Fruit fly (Drosophila melanogaster) whole organism, embryonic: Measurements from ENCODE around the gene Rab26.

ENCODE experiments used
- CG1024 ChIP-seq: fragments of 200-800 bp; sonication (Bioruptor generic); IDR thresholded peaks from 2 replicates; pipeline ENCODE4 v1.3.6; 2022; ENCODE audit warnings: missing biosample characterization, missing genetic modification characterization
- CG11695 ChIP-seq: fragments of 200-800 bp; sonication (Bioruptor generic); IDR thresholded peaks from 3 replicates; pipeline ENCODE4 v1.3.6; 2022; ENCODE audit warnings: missing biosample characterization, missing genetic modification characterization
- CG1529 ChIP-seq: fragments of 200-800 bp; sonication (Bioruptor generic); optimal IDR thresholded peaks from 3 replicates; lab custom pipeline; 2018; ENCODE audit warnings: missing biosample characterization, missing genetic modification characterization
- CG1602 ChIP-seq: fragments of 200-800 bp; sonication (Bioruptor generic); optimal IDR thresholded peaks from 3 replicates; lab custom pipeline; 2016; ENCODE audit warnings: missing biosample characterization, missing genetic modification characterization
- CG16779 ChIP-seq: fragments of 200-800 bp; sonication (Bioruptor generic); IDR thresholded peaks from 2 replicates; pipeline ENCODE4 v1.3.6; 2022; ENCODE audit warnings: missing biosample characterization, missing genetic modification characterization
- CG18764 ChIP-seq: fragments of 200-800 bp; sonication (Bioruptor generic); optimal IDR thresholded peaks from 3 replicates; lab custom pipeline; 2016; ENCODE audit warnings: missing biosample characterization, missing genetic modification characterization
- CG32767 ChIP-seq: fragments of 200-800 bp; sonication (Bioruptor generic); IDR thresholded peaks from 2 replicates; pipeline ENCODE4 v1.3.6; 2022; ENCODE audit warnings: missing biosample characterization, missing genetic modification characterization
- CG3407 ChIP-seq: fragments of 200-800 bp; sonication (Bioruptor generic); optimal IDR thresholded peaks from 2 replicates; lab custom pipeline; 2018; ENCODE audit warnings: missing biosample characterization, mild to moderate bottlenecking, missing genetic modification characterization
- CG34376 ChIP-seq: fragments of 200-800 bp; sonication (Bioruptor generic); optimal IDR thresholded peaks from 2 replicates; lab custom pipeline; 2018; ENCODE audit warnings: missing biosample characterization, mild to moderate bottlenecking, missing genetic modification characterization
- CG3995 ChIP-seq: fragments of 200-800 bp; sonication (Bioruptor generic); optimal IDR thresholded peaks from 3 replicates; lab custom pipeline; 2016; ENCODE audit warnings: missing biosample characterization, missing genetic modification characterization
- CG4282 ChIP-seq: fragments of 200-800 bp; sonication (Bioruptor generic); optimal IDR thresholded peaks from 2 replicates; lab custom pipeline; 2016; ENCODE audit warnings: missing biosample characterization, missing genetic modification characterization
- CG43689 ChIP-seq: fragments of 200-800 bp; sonication (Bioruptor generic); IDR thresholded peaks from 2 replicates; pipeline ENCODE4 v1.3.6; 2022; ENCODE audit warnings: missing biosample characterization, missing genetic modification characterization
- CG4404 ChIP-seq: fragments of 200-800 bp; sonication (Bioruptor generic); IDR thresholded peaks from 2 replicates; pipeline ENCODE4 v1.3.6; 2022; ENCODE audit warnings: missing biosample characterization, missing genetic modification characterization
- CG4617 ChIP-seq: fragments of 200-800 bp; sonication (Bioruptor generic); optimal IDR thresholded peaks from 3 replicates; lab custom pipeline; 2016; ENCODE audit warnings: missing biosample characterization, missing genetic modification characterization, borderline replicate concordance
- CG8388 ChIP-seq: fragments of 200-800 bp; sonication (Bioruptor generic); optimal IDR thresholded peaks from 2 replicates; lab custom pipeline; 2019; ENCODE audit warnings: missing biosample characterization, mild to moderate bottlenecking, missing genetic modification characterization, moderate library complexity
- D ChIP-seq, 2 experiments: fragments of 200-800 bp in 1 of 2; fragments of >200 bp in 1 of 2; sonication (Bioruptor generic) in 1 of 2; optimal IDR thresholded peaks; 2 replicates in 1 of 2; 3 replicates in 1 of 2; lab custom pipeline; 2017; ENCODE audit warnings: mild to moderate bottlenecking in 1 of 2, missing biosample characterization in 1 of 2, missing genetic modification characterization in 1 of 2, missing genetic modification reagents in 1 of 2
- E2f2 ChIP-seq: fragments of 200-800 bp; sonication (Bioruptor generic); IDR thresholded peaks from 2 replicates; pipeline ENCODE4 v1.3.6; 2022; ENCODE audit warnings: missing biosample characterization, missing genetic modification characterization
- Elba2 ChIP-seq: fragments of 200-800 bp; sonication (Bioruptor generic); optimal IDR thresholded peaks from 3 replicates; lab custom pipeline; 2016; ENCODE audit warnings: missing biosample characterization, missing genetic modification characterization
- HHEX ChIP-seq: fragments of 200-800 bp; sonication (Bioruptor generic); optimal IDR thresholded peaks from 3 replicates; lab custom pipeline; 2017; ENCODE audit warnings: missing biosample characterization, mild to moderate bottlenecking, missing genetic modification characterization, missing genetic modification reagents
- Hsf ChIP-seq: fragments of 200-800 bp; sonication (Bioruptor generic); optimal IDR thresholded peaks from 3 replicates; lab custom pipeline; 2016; ENCODE audit warnings: missing biosample characterization, missing genetic modification characterization
- Meics ChIP-seq: fragments of 200-800 bp; sonication (Bioruptor generic); optimal IDR thresholded peaks from 2 replicates; lab custom pipeline; 2017; ENCODE audit warnings: missing biosample characterization, mild to moderate bottlenecking, missing genetic modification characterization
- Myb ChIP-seq: fragments of 200-800 bp; sonication (Bioruptor generic); optimal IDR thresholded peaks from 2 replicates; lab custom pipeline; 2016; ENCODE audit warnings: missing biosample characterization, missing genetic modification characterization
- Nf-YA ChIP-seq: fragments of 200-800 bp; sonication (Bioruptor generic); IDR thresholded peaks from 2 replicates; pipeline ENCODE4 v1.3.6; 2022; ENCODE audit warnings: missing biosample characterization, missing genetic modification characterization
- Nf-YC ChIP-seq: fragments of 200-800 bp; optimal IDR thresholded peaks from 3 replicates; lab custom pipeline; 2019; ENCODE audit warnings: missing biosample characterization, mild to moderate bottlenecking, missing genetic modification characterization, moderate library complexity
- Ptx1 ChIP-seq: fragments of 200-800 bp; sonication (Bioruptor generic); IDR thresholded peaks from 2 replicates; pipeline ENCODE4 v1.3.6; 2022; ENCODE audit warnings: missing biosample characterization, missing genetic modification characterization
- TFAM ChIP-seq: fragments of 200-800 bp; sonication (Bioruptor generic); optimal IDR thresholded peaks from 2 replicates; lab custom pipeline; 2017; ENCODE audit warnings: missing biosample characterization, missing genetic modification characterization, inconsistent platforms
- Xrp1 ChIP-seq: fragments of 200-800 bp; sonication (Bioruptor generic); IDR thresholded peaks from 2 replicates; pipeline ENCODE4 v1.3.6; 2022; ENCODE audit warnings: missing biosample characterization, missing genetic modification characterization
- bbx ChIP-seq: fragments of 200-800 bp; sonication (Bioruptor generic); IDR thresholded peaks from 2 replicates; pipeline ENCODE4 v1.3.6; 2022; ENCODE audit warnings: missing biosample characterization, missing genetic modification characterization; ENCODE audit not compliant: partially characterized antibody
- emc ChIP-seq: fragments of 200-800 bp; sonication (Bioruptor generic); optimal IDR thresholded peaks from 2 replicates; lab custom pipeline; 2016; ENCODE audit warnings: missing biosample characterization, missing genetic modification characterization
- en ChIP-seq: fragments of 200-800 bp; sonication (Bioruptor generic); optimal IDR thresholded peaks from 2 replicates; lab custom pipeline; 2016; ENCODE audit warnings: missing biosample characterization, missing genetic modification characterization
- fd96Cb ChIP-seq: fragments of 200-800 bp; sonication (Bioruptor generic); optimal IDR thresholded peaks from 2 replicates; lab custom pipeline; 2018; ENCODE audit warnings: missing biosample characterization, mild to moderate bottlenecking, missing genetic modification characterization, moderate library complexity
- gsb ChIP-seq: fragments of 200-800 bp; sonication (Bioruptor generic); IDR thresholded peaks from 2 replicates; pipeline ENCODE4 v1.3.6; 2022; ENCODE audit warnings: missing biosample characterization, missing genetic modification characterization
- gt ChIP-seq: fragments of 200-800 bp; sonication (Bioruptor generic); IDR thresholded peaks from 2 replicates; pipeline ENCODE4 v1.3.6; 2022; ENCODE audit warnings: missing biosample characterization, missing genetic modification characterization
- lmd ChIP-seq: fragments of 200-800 bp; sonication (Bioruptor generic); IDR thresholded peaks from 2 replicates; pipeline ENCODE4 v1.3.6; 2022; ENCODE audit warnings: missing biosample characterization, missing genetic modification characterization
- mirr ChIP-seq: fragments of 200-800 bp; sonication (Bioruptor generic); optimal IDR thresholded peaks from 3 replicates; lab custom pipeline; 2018; ENCODE audit warnings: missing biosample characterization, mild to moderate bottlenecking, missing genetic modification characterization
- nau ChIP-seq: fragments of 200-800 bp; sonication (Bioruptor generic); optimal IDR thresholded peaks from 3 replicates; lab custom pipeline; 2017; ENCODE audit warnings: missing biosample characterization, mild to moderate bottlenecking, missing genetic modification characterization, missing genetic modification reagents
- pfk ChIP-seq: fragments of 200-800 bp; sonication (Bioruptor generic); optimal IDR thresholded peaks from 2 replicates; lab custom pipeline; 2018; ENCODE audit warnings: missing biosample characterization, mild to moderate bottlenecking, missing genetic modification characterization, moderate library complexity
- pita ChIP-seq: fragments of 200-800 bp; sonication (Bioruptor generic); optimal IDR thresholded peaks from 2 replicates; lab custom pipeline; 2017; ENCODE audit warnings: missing biosample characterization, mild to moderate bottlenecking, missing genetic modification characterization
- prd ChIP-seq, 3 experiments: fragments of >200 bp in 2 of 3; fragments of 200-800 bp in 1 of 3; sonication (Bioruptor generic) in 1 of 3; optimal IDR thresholded peaks in 2 of 3; IDR thresholded peaks in 1 of 3; 2 replicates in 2 of 3; 3 replicates in 1 of 3; pipeline versions ENCODE4 v1.3.6 to Lab custom; 2017 to 2022; ENCODE audit warnings: missing biosample characterization in 1 of 3, missing genetic modification characterization in 1 of 3
- ro ChIP-seq: fragments of 200-800 bp; sonication (Bioruptor generic); IDR thresholded peaks from 2 replicates; pipeline ENCODE4 v1.3.6; 2022; ENCODE audit warnings: missing biosample characterization, missing genetic modification characterization
- salm ChIP-seq: fragments of 200-800 bp; sonication (Bioruptor generic); optimal IDR thresholded peaks from 2 replicates; lab custom pipeline; 2018; ENCODE audit warnings: missing biosample characterization, mild to moderate bottlenecking, missing genetic modification characterization
- schlank ChIP-seq: fragments of 200-800 bp; sonication (Bioruptor generic); optimal IDR thresholded peaks from 2 replicates; lab custom pipeline; 2018; ENCODE audit warnings: missing biosample characterization, mild to moderate bottlenecking, missing genetic modification characterization
- scrt ChIP-seq: fragments of 200-800 bp; sonication (Bioruptor generic); optimal IDR thresholded peaks from 2 replicates; lab custom pipeline; 2018; ENCODE audit warnings: missing biosample characterization, mild to moderate bottlenecking, missing genetic modification characterization, moderate library complexity
- sqz ChIP-seq: fragments of 200-800 bp; sonication (Bioruptor generic); optimal IDR thresholded peaks from 3 replicates; lab custom pipeline; 2018; ENCODE audit warnings: missing biosample characterization, mild to moderate bottlenecking, missing genetic modification characterization
- sr ChIP-seq: fragments of 200-800 bp; sonication (Bioruptor generic); IDR thresholded peaks from 3 replicates; pipeline ENCODE4 v1.3.6; 2022; ENCODE audit warnings: missing biosample characterization, missing genetic modification characterization
- tap ChIP-seq: fragments of 200-800 bp; optimal IDR thresholded peaks from 3 replicates; lab custom pipeline; 2019; ENCODE audit warnings: missing biosample characterization, mild to moderate bottlenecking, missing genetic modification characterization, moderate library complexity
- trem ChIP-seq: fragments of 200-800 bp; optimal IDR thresholded peaks from 3 replicates; lab custom pipeline; 2019; ENCODE audit warnings: missing biosample characterization, mild to moderate bottlenecking, missing genetic modification characterization, moderate library complexity
- unc-4 ChIP-seq: fragments of 200-800 bp; sonication (Bioruptor generic); IDR thresholded peaks from 2 replicates; pipeline ENCODE4 v1.3.6; 2022; ENCODE audit warnings: missing biosample characterization, missing genetic modification characterization; ENCODE audit not compliant: partially characterized antibody
- zf30C ChIP-seq: fragments of 200-800 bp; sonication (Bioruptor generic); optimal IDR thresholded peaks from 3 replicates; lab custom pipeline; 2018; ENCODE audit warnings: missing biosample characterization, mild to moderate bottlenecking, missing genetic modification characterization

Rab26 gene

dm6 chr3L:21347197-21347831 lies 28.7 kb downstream of the Rab26 start (continued):
- TF ChIP-seq Nf-YC (tag; lab: Kevin White, UChicago) (no peak), sqz (GFP tag; lab: Kevin White, UChicago) (no peak), schlank (tag; lab: Kevin White, UChicago) (no peak), Meics (GFP tag; lab: Kevin White, UChicago) (peak; percentile 46), pfk (no peak), TFAM (GFP tag; lab: Kevin White, UChicago) (no peak), lmd (GFP tag; lab: Robert Waterston, UW) (0 out of 2 replicates have a peak, but pooled peaks have one; percentile 17), en (no peak), scrt (GFP tag; lab: Kevin White, UChicago) (no peak), CG1529 (no peak), CG8388 (peak; percentile 46), CG43689 (GFP tag; lab: Robert Waterston, UW) (0 out of 2 replicates have a peak, but pooled peaks have one; percentile 12), CG4617 (GFP tag; lab: Kevin White, UChicago) (no peak), E2f2 (no peak), D (optimal IDR thresholded peaks at IDR 0.05; lab: Kevin White, UChicago) (no peak), D (GFP tag; optimal IDR thresholded peaks at IDR 0.05; lab: Kevin White, UChicago) (peak; percentile 34), CG32767 (GFP tag; lab: Robert Waterston, UW) (no peak), HHEX (GFP tag; lab: Kevin White, UChicago) (peak; percentile 42), gt (GFP tag; lab: Robert Waterston, UW) (no peak), trem (peak; percentile 7), unc-4 (GFP tag; lab: Robert Waterston, UW) (no peak), Hsf (GFP tag; lab: Kevin White, UChicago) (peak; percentile 59), CG11695 (peak; percentile 42; the same call in 1 of the 3 replicates), CG4404 (GFP tag; lab: Robert Waterston, UW) (no peak), fd96Cb (tag; lab: Kevin White, UChicago) (peak; percentile 55), ro (no peak), Nf-YA (GFP tag; lab: Robert Waterston, UW) (0 out of 2 replicates have a peak, but pooled peaks have one; percentile 17), CG16779 (GFP tag; lab: Robert Waterston, UW) (no peak), mirr (GFP tag; lab: Kevin White, UChicago) (no peak), sr (GFP tag; lab: Robert Waterston, UW) (no peak), Myb (GFP tag; lab: Kevin White, UChicago) (no peak), CG4282 (GFP tag; lab: Kevin White, UChicago) (no peak), tap (tag; lab: Kevin White, UChicago) (peak; percentile 44), CG3407 (GFP tag; lab: Kevin White, UChicago) (peak; percentile 8), emc (GFP tag; lab: Kevin White, UChicago) (peak; percentile 7), CG3995 (GFP tag; lab: Kevin White, UChicago) (no peak), CG18764 (GFP tag; lab: Kevin White, UChicago) (peak; percentile 23), CG1024 (no peak), Ptx1 (GFP tag; lab: Robert Waterston, UW) (peak; percentile 48; the same call in 1 of the 2 replicates), bbx (GFP tag; lab: Robert Waterston, UW) (no peak), CG1602 (peak; percentile 36), prd (optimal IDR thresholded peaks at IDR 0.05; lab: Kevin White, UChicago) (no peak), prd (GFP tag; IDR thresholded peaks at IDR 0.05; lab: Robert Waterston, UW) (peak; percentile 44; the same call in 1 of the 3 replicates), Elba2 (no peak), nau (GFP tag; lab: Kevin White, UChicago) (peak; percentile 15), salm (tag; lab: Kevin White, UChicago) (no peak), Xrp1 (GFP tag; lab: Robert Waterston, UW) (peak; percentile 20; the same call in 1 of the 2 replicates), pita (GFP tag; lab: Kevin White, UChicago) (no peak), gsb (GFP tag; lab: Robert Waterston, UW) (no peak), zf30C (GFP tag; lab: Kevin White, UChicago) (no peak), CG34376 (GFP tag; lab: Kevin White, UChicago) (no peak)
